Worm (Caenorhabditis elegans): ENCODE data around the gene ZK899.6.
"Not testable (repeated sequence)": the region's sequence is repeated elsewhere in the genome, so short reads cannot be mapped to it uniquely, and the experiment has no call there.

Gene ZK899.6

ce11 chrX:9446177-9446694 lies 16.9 kb upstream of the ZK899.6 start, which contains the start of gene ZK899.1:
TSS of gene ZK899.1 (plus strand) at chrX:9446644.
- no peak for TF ChIP-seq hmg-4 (GFP tag; optimal IDR thresholded peaks at IDR 0.05)
- no peak for TF ChIP-seq aly-1 (tag; optimal IDR thresholded peaks at IDR 0.05)
- TF ChIP-seq pes-1 (GFP tag; IDR thresholded peaks at IDR 0.05): no peak
- no peak for TF ChIP-seq hmbx-1 (tag; optimal IDR thresholded peaks at IDR 0.05)
- no peak for TF ChIP-seq tra-4 (tag; optimal IDR thresholded peaks at IDR 0.05)
- TF ChIP-seq tbx-37 (GFP tag; conservative IDR thresholded peaks at IDR 0.05): no peak
- no peak for TF ChIP-seq hnd-1 (tag; optimal IDR thresholded peaks at IDR 0.05)
- TF ChIP-seq tbx-11 (GFP tag; IDR thresholded peaks at IDR 0.05): no peak
- TF ChIP-seq ceh-13 (GFP tag; optimal IDR thresholded peaks at IDR 0.05): no peak
- TF ChIP-seq sea-1 (GFP tag; conservative IDR thresholded peaks at IDR 0.05): no peak
- no peak for TF ChIP-seq ceh-36 (tag; optimal IDR thresholded peaks at IDR 0.05)
- no peak for TF ChIP-seq ets-7 (tag; optimal IDR thresholded peaks at IDR 0.05)
- TF ChIP-seq ama-1 (optimal IDR thresholded peaks at IDR 0.05): no peak
- TF ChIP-seq flt-1 (GFP tag; IDR thresholded peaks at IDR 0.05): no peak
- TF ChIP-seq scrt-1 (GFP tag; IDR thresholded peaks at IDR 0.05): no peak
- TF ChIP-seq B0310.2 (tag; optimal IDR thresholded peaks at IDR 0.05): no peak
- TF ChIP-seq F13C5.2 (tag; optimal IDR thresholded peaks at IDR 0.05): no peak

ce11 chrX:9449330-9449729 lies 13.8 kb upstream of the ZK899.6 start, which contains the start of gene ZK899.7:
TSS of gene ZK899.7 (minus strand) at chrX:9449430.
- TF ChIP-seq ceh-13 (GFP tag; optimal IDR thresholded peaks at IDR 0.05): no peak
- TF ChIP-seq ets-7 (tag; optimal IDR thresholded peaks at IDR 0.05): no peak
- TF ChIP-seq pes-1 (GFP tag; IDR thresholded peaks at IDR 0.05): no peak
- TF ChIP-seq ceh-36 (tag; optimal IDR thresholded peaks at IDR 0.05): no peak
- TF ChIP-seq F13C5.2 (tag; optimal IDR thresholded peaks at IDR 0.05): no peak
- TF ChIP-seq flt-1 (GFP tag; IDR thresholded peaks at IDR 0.05): no peak
- TF ChIP-seq tbx-11 (GFP tag; IDR thresholded peaks at IDR 0.05): no peak
- no peak for TF ChIP-seq tra-4 (tag; optimal IDR thresholded peaks at IDR 0.05)
- no peak for TF ChIP-seq sea-1 (GFP tag; conservative IDR thresholded peaks at IDR 0.05)
- no peak for TF ChIP-seq aly-1 (tag; optimal IDR thresholded peaks at IDR 0.05)
- no peak for TF ChIP-seq hmg-4 (GFP tag; optimal IDR thresholded peaks at IDR 0.05)
- no peak for TF ChIP-seq scrt-1 (GFP tag; IDR thresholded peaks at IDR 0.05)
- TF ChIP-seq tbx-37 (GFP tag; conservative IDR thresholded peaks at IDR 0.05): no peak
- no peak for TF ChIP-seq hmbx-1 (tag; optimal IDR thresholded peaks at IDR 0.05)
- no peak for TF ChIP-seq ama-1 (optimal IDR thresholded peaks at IDR 0.05)
- TF ChIP-seq hnd-1 (tag; optimal IDR thresholded peaks at IDR 0.05): no peak
- no peak for TF ChIP-seq B0310.2 (tag; optimal IDR thresholded peaks at IDR 0.05)

ce11 chrX:9451944-9452453 lies 11.1 kb upstream of the ZK899.6 start, which contains the start of gene ZK899.2:
TSS of gene ZK899.2 (minus strand) at chrX:9451994.
- TF ChIP-seq tbx-37 (GFP tag; conservative IDR thresholded peaks at IDR 0.05): no peak
- TF ChIP-seq hmg-4 (GFP tag; optimal IDR thresholded peaks at IDR 0.05): no peak
- TF ChIP-seq ets-7 (tag; optimal IDR thresholded peaks at IDR 0.05): no peak
- no peak for TF ChIP-seq hmbx-1 (tag; optimal IDR thresholded peaks at IDR 0.05)
- no peak for TF ChIP-seq tra-4 (tag; optimal IDR thresholded peaks at IDR 0.05)
- no peak for TF ChIP-seq pes-1 (GFP tag; IDR thresholded peaks at IDR 0.05)
- TF ChIP-seq ceh-36 (tag; optimal IDR thresholded peaks at IDR 0.05): no peak
- no peak for TF ChIP-seq flt-1 (GFP tag; IDR thresholded peaks at IDR 0.05)

- no peak for TF ChIP-seq ama-1 (optimal IDR thresholded peaks at IDR 0.05)
- TF ChIP-seq hnd-1 (tag; optimal IDR thresholded peaks at IDR 0.05): no peak
- TF ChIP-seq B0310.2 (tag; optimal IDR thresholded peaks at IDR 0.05): no peak
- no peak for TF ChIP-seq ceh-13 (GFP tag; optimal IDR thresholded peaks at IDR 0.05)
- no peak for TF ChIP-seq tbx-37 (GFP tag; conservative IDR thresholded peaks at IDR 0.05)
- TF ChIP-seq aly-1 (tag; optimal IDR thresholded peaks at IDR 0.05): no peak
- TF ChIP-seq sea-1 (GFP tag; conservative IDR thresholded peaks at IDR 0.05): no peak
- no peak for TF ChIP-seq ceh-36 (tag; optimal IDR thresholded peaks at IDR 0.05)
- no peak for TF ChIP-seq pes-1 (GFP tag; IDR thresholded peaks at IDR 0.05)
- no peak for TF ChIP-seq flt-1 (GFP tag; IDR thresholded peaks at IDR 0.05)
Measured at ce11 chrX:9452483-9453198, 10.5 kb upstream of the ZK899.6 start, which contains the start of gene ZK899.3. TSS of gene ZK899.3 (plus strand) at chrX:9453148.

ce11 chrX:9456579-9456978 lies 6.6 kb upstream of the ZK899.6 start:
- no peak for TF ChIP-seq flt-1 (GFP tag; IDR thresholded peaks at IDR 0.05)
- no peak for TF ChIP-seq tra-4 (tag; optimal IDR thresholded peaks at IDR 0.05)
- TF ChIP-seq hmg-4 (GFP tag; optimal IDR thresholded peaks at IDR 0.05): no peak

ce11 chrX:9458142-9458541 lies 5.0 kb upstream of the ZK899.6 start, which contains the start of gene tba-8:
TSS of gene tba-8 (minus strand) at chrX:9458348.
- TF ChIP-seq ceh-13 (GFP tag; optimal IDR thresholded peaks at IDR 0.05) (no peak), sea-1 (GFP tag; conservative IDR thresholded peaks at IDR 0.05) (no peak), hmg-4 (GFP tag; optimal IDR thresholded peaks at IDR 0.05) (no peak), B0310.2 (tag; optimal IDR thresholded peaks at IDR 0.05) (no peak), ceh-36 (tag; optimal IDR thresholded peaks at IDR 0.05) (no peak), tra-4 (tag; optimal IDR thresholded peaks at IDR 0.05) (no peak), aly-1 (tag; optimal IDR thresholded peaks at IDR 0.05) (no peak), tbx-11 (GFP tag; IDR thresholded peaks at IDR 0.05) (no peak), hnd-1 (tag; optimal IDR thresholded peaks at IDR 0.05) (no peak)

- TF ChIP-seq ceh-36 (tag; optimal IDR thresholded peaks at IDR 0.05); pes-1 (GFP tag; IDR thresholded peaks at IDR 0.05); ets-7 (tag; optimal IDR thresholded peaks at IDR 0.05): not testable (repeated sequence)
Measured at ce11 chrX:9460834-9461233, 2.3 kb upstream of the ZK899.6 start, which contains the start of gene ZK899.5. TSS of gene ZK899.5 (minus strand) at chrX:9460934.

Data from whole organism, early embryonic.